Fruit fly (Drosophila melanogaster): Measurements from ENCODE around the gene RpL34a.

The RpL34a gene

dm6 chr3R:26008892-26009539 is 50.1 kb downstream of the RpL34a start (continued):
- peak; percentile 90 for TF ChIP-seq sisA (GFP tag; IDR thresholded peaks at IDR 0.05)
- TF ChIP-seq CG32532 (GFP tag; IDR thresholded peaks at IDR 0.05), result peak; percentile 87
- TF ChIP-seq CG2889 (GFP tag; IDR thresholded peaks at IDR 0.05), result peak; percentile 44; the same call in 1 of the 3 replicates
- peak; percentile 85 for TF ChIP-seq ranshi (GFP tag; IDR thresholded peaks at IDR 0.05)
- TF ChIP-seq CG12942 (GFP tag; optimal IDR thresholded peaks at IDR 0.05), result peak; percentile 83
- peak; percentile 64 for TF ChIP-seq Deaf1 (tag; optimal IDR thresholded peaks at IDR 0.05)
- TF ChIP-seq br (optimal IDR thresholded peaks at IDR 0.05), result no peak
- TF ChIP-seq Dek (tag; optimal IDR thresholded peaks at IDR 0.05), result peak; percentile 80
- TF ChIP-seq CG34376 (GFP tag; optimal IDR thresholded peaks at IDR 0.05), result no peak
- TF ChIP-seq CG32767 (GFP tag; IDR thresholded peaks at IDR 0.05), result peak; percentile 83
- TF ChIP-seq tx (GFP tag; optimal IDR thresholded peaks at IDR 0.05), result peak; percentile 87
- peak; percentile 83 for TF ChIP-seq CG14050 (GFP tag; IDR thresholded peaks at IDR 0.05)
- TF ChIP-seq sim (GFP tag; IDR thresholded peaks at IDR 0.05), result peak; percentile 65; the same call in 1 of the 2 replicates
- peak; percentile 91 for TF ChIP-seq row (GFP tag; IDR thresholded peaks at IDR 0.05)
- peak; percentile 84 for TF ChIP-seq pho (GFP tag; optimal IDR thresholded peaks at IDR 0.05)
- TF ChIP-seq Med (GFP tag), result peak; percentile 98
- no peak for TF ChIP-seq HmgD (GFP tag; optimal IDR thresholded peaks at IDR 0.05)
- peak; percentile 91 for TF ChIP-seq CG17361 (GFP tag; IDR thresholded peaks at IDR 0.05)
- peak; percentile 87 for TF ChIP-seq CG12659 (GFP tag; optimal IDR thresholded peaks at IDR 0.05)
- TF ChIP-seq CG11560 (tag; IDR thresholded peaks at IDR 0.05), result peak; percentile 58; the same call in 1 of the 3 replicates
- peak; percentile 40; the same call in 1 of the 2 replicates for TF ChIP-seq aop (GFP tag; IDR thresholded peaks at IDR 0.05)
- TF ChIP-seq Bgb (GFP tag; IDR thresholded peaks at IDR 0.05; ENCODE audit: partially characterized antibody), result no peak
- TF ChIP-seq fu2 (GFP tag; optimal IDR thresholded peaks at IDR 0.05), result peak; percentile 67
- TF ChIP-seq croc (GFP tag; conservative IDR thresholded peaks at IDR 0.05), result peak; percentile 83
- peak; percentile 75 for TF ChIP-seq CG5953 (GFP tag; IDR thresholded peaks at IDR 0.05)
- TF ChIP-seq pb (GFP tag; optimal IDR thresholded peaks at IDR 0.05), result peak; percentile 58
- TF ChIP-seq BEAF-32 (GFP tag; optimal IDR thresholded peaks at IDR 0.05), result no peak
- TF ChIP-seq CG10209 (GFP tag; optimal IDR thresholded peaks at IDR 0.05), result peak; percentile 84
- peak; percentile 49; the same call in 1 of the 3 replicates for TF ChIP-seq C15 (GFP tag; IDR thresholded peaks at IDR 0.05)
- 0 out of 2 replicates have a peak, but pooled peaks have one; percentile 29 for TF ChIP-seq Doc2 (GFP tag; IDR thresholded peaks at IDR 0.05)
- peak; percentile 86 for TF ChIP-seq Spps (tag; optimal IDR thresholded peaks at IDR 0.05)
- no peak for TF ChIP-seq stwl (tag; optimal IDR thresholded peaks at IDR 0.05)
- TF ChIP-seq Blimp-1 (GFP tag; optimal IDR thresholded peaks at IDR 0.05), result peak; percentile 90
- peak; percentile 72 for TF ChIP-seq tup (GFP tag; optimal IDR thresholded peaks at IDR 0.05)
- TF ChIP-seq CG13424 (tag; optimal IDR thresholded peaks at IDR 0.05), result peak; percentile 92
- peak; percentile 93 for TF ChIP-seq CG7839 (tag; optimal IDR thresholded peaks at IDR 0.05)
- TF ChIP-seq vvl (GFP tag; IDR thresholded peaks at IDR 0.05), result peak; percentile 90
- TF ChIP-seq klu (GFP tag; IDR thresholded peaks at IDR 0.05), result peak; percentile 83
- no peak for TF ChIP-seq fd102C (GFP tag; optimal IDR thresholded peaks at IDR 0.05)
- TF ChIP-seq psq (GFP tag; optimal IDR thresholded peaks at IDR 0.05), result peak; percentile 69
- TF ChIP-seq CG8765 (GFP tag; IDR thresholded peaks at IDR 0.05), result 0 out of 2 replicates have a peak, but pooled peaks have one; percentile 53
- peak; percentile 65 for TF ChIP-seq CG1647 (GFP tag; optimal IDR thresholded peaks at IDR 0.05)
- peak; percentile 79 for TF ChIP-seq CG8944 (GFP tag; optimal IDR thresholded peaks at IDR 0.05)
- TF ChIP-seq CG8924 (tag; optimal IDR thresholded peaks at IDR 0.05), result peak; percentile 93
- TF ChIP-seq CG10431 (GFP tag; optimal IDR thresholded peaks at IDR 0.05), result peak; percentile 69
- peak; percentile 73 for TF ChIP-seq Rx (GFP tag; IDR thresholded peaks at IDR 0.05)
- TF ChIP-seq odd (GFP tag; optimal IDR thresholded peaks at IDR 0.05), result peak; percentile 81
- no peak for TF ChIP-seq prd (optimal IDR thresholded peaks at IDR 0.05)
- TF ChIP-seq prd (GFP tag; IDR thresholded peaks at IDR 0.05), result peak; percentile 87
- TF ChIP-seq CrebB (tag; optimal IDR thresholded peaks at IDR 0.05), result peak; percentile 83
- TF ChIP-seq CG10147 (GFP tag; optimal IDR thresholded peaks at IDR 0.05), result peak; percentile 84
